Worm (Caenorhabditis elegans) whole organism, L4 larva: ENCODE data around the gene F07E5.13.

Experiments used
- F10B5.3 ChIP-seq: sonication (generic microtip); optimal IDR thresholded peaks from 2 replicates; lab custom pipeline; 2016; ENCODE audit warnings: mild to moderate bottlenecking, missing genetic modification characterization, missing compliant biosample characterization
- F26F4.8 ChIP-seq: fragments of 200-800 bp; sonication (Bioruptor generic); conservative IDR thresholded peaks from 2 replicates; pipeline ENCODE4 v1.3.6; 2022; ENCODE audit warnings: missing genetic modification characterization, missing compliant biosample characterization
- F37D6.2 ChIP-seq: sonication (generic microtip); optimal IDR thresholded peaks from 2 replicates; lab custom pipeline; 2016; ENCODE audit warnings: mild to moderate bottlenecking, missing genetic modification characterization, missing compliant biosample characterization
- F44E2.7 ChIP-seq: fragments of 200-800 bp; sonication (Bioruptor generic); IDR thresholded peaks from 2 replicates; pipeline ENCODE4 v2.1.2; 2022; ENCODE audit warnings: missing genetic modification characterization, missing compliant biosample characterization
- F49E8.2 ChIP-seq: sonication (generic microtip); optimal IDR thresholded peaks from 2 replicates; lab custom pipeline; 2016; ENCODE audit warnings: missing compliant biosample characterization, mild to moderate bottlenecking, missing genetic modification characterization, borderline replicate concordance
- R02D3.7 ChIP-seq: fragments of 150-350 bp; sonication (generic microtip); optimal IDR thresholded peaks from 3 replicates; lab custom pipeline; 2014; ENCODE audit warnings: missing biosample characterization, missing genetic modification characterization
- T26A8.4 ChIP-seq: fragments of 200-800 bp; sonication (Bioruptor generic); IDR thresholded peaks from 2 replicates; pipeline ENCODE4 v1.3.6; 2022; ENCODE audit warnings: missing genetic modification characterization, missing compliant biosample characterization
- Y75B8A.6 ChIP-seq: fragments of 200-800 bp; sonication (Bioruptor generic); IDR thresholded peaks from 2 replicates; pipeline ENCODE4 v1.3.6; 2022; ENCODE audit warnings: missing genetic modification reagents, missing genetic modification characterization, missing compliant biosample characterization
- attf-4 ChIP-seq: sonication (generic microtip); optimal IDR thresholded peaks from 3 replicates; lab custom pipeline; 2017; ENCODE audit warnings: missing biosample characterization, missing genetic modification characterization
- ceh-28 ChIP-seq: fragments of 150-350 bp; optimal IDR thresholded peaks from 2 replicates; lab custom pipeline; 2014; ENCODE audit warnings: missing biosample characterization, missing genetic modification reagents, missing genetic modification characterization
- ceh-32 ChIP-seq: sonication (generic microtip); optimal IDR thresholded peaks from 2 replicates; lab custom pipeline; 2016; ENCODE audit warnings: mild to moderate bottlenecking, missing genetic modification characterization, missing compliant biosample characterization; ENCODE audit not compliant: poor library complexity
- ceh-44 ChIP-seq: fragments of 200-800 bp; sonication (Bioruptor generic); IDR thresholded peaks from 2 replicates; pipeline ENCODE4 v1.3.6; 2022; ENCODE audit warnings: missing genetic modification reagents, missing genetic modification characterization, missing compliant biosample characterization
- ces-1 ChIP-seq: fragments of 150-350 bp; sonication (generic microtip); optimal IDR thresholded peaks from 4 replicates; lab custom pipeline; 2014; ENCODE audit warnings: missing biosample characterization, missing genetic modification reagents, missing genetic modification characterization
- daf-12 ChIP-seq: fragments of 150-350 bp; optimal IDR thresholded peaks from 2 replicates; lab custom pipeline; 2014; ENCODE audit warnings: missing biosample characterization, missing genetic modification reagents, missing genetic modification characterization
- daf-19 ChIP-seq: fragments of 200-800 bp; sonication (Bioruptor generic); conservative IDR thresholded peaks from 2 replicates; pipeline ENCODE4 v1.3.6; 2022; ENCODE audit warnings: missing genetic modification characterization, missing compliant biosample characterization
- daf-8 ChIP-seq: fragments of 200-800 bp; sonication (Bioruptor generic); IDR thresholded peaks from 2 replicates; pipeline ENCODE4 v1.3.6; 2022; ENCODE audit warnings: missing genetic modification characterization, missing compliant biosample characterization
- dmd-6 ChIP-seq: fragments of 200-800 bp; sonication (Bioruptor generic); IDR thresholded peaks from 2 replicates; pipeline ENCODE4 v1.3.6; 2022; ENCODE audit warnings: missing genetic modification reagents, missing genetic modification characterization, missing compliant biosample characterization
- duxl-1 ChIP-seq: sonication (generic microtip); optimal IDR thresholded peaks from 2 replicates; lab custom pipeline; 2016; ENCODE audit warnings: mild to moderate bottlenecking, missing genetic modification characterization, moderate library complexity, missing compliant biosample characterization; ENCODE audit not compliant: poor library complexity
- hif-1 ChIP-seq, 2 experiments: sonication (generic microtip); optimal IDR thresholded peaks; 2 replicates each; lab custom pipeline; 2016 to 2017; ENCODE audit warnings: missing compliant biosample characterization in 2 of 2, missing genetic modification characterization in 2 of 2, missing genetic modification reagents in 2 of 2, missing genotype in 2 of 2, mild to moderate bottlenecking in 1 of 2
- lin-38 ChIP-seq: fragments of 200-800 bp; sonication (Bioruptor generic); IDR thresholded peaks from 2 replicates; pipeline ENCODE4 v1.3.6; 2022; ENCODE audit warnings: missing genetic modification reagents, missing genetic modification characterization, missing compliant biosample characterization
- lir-3 ChIP-seq: sonication (generic microtip); optimal IDR thresholded peaks from 2 replicates; lab custom pipeline; 2016; ENCODE audit warnings: mild to moderate bottlenecking, missing genetic modification characterization, missing compliant biosample characterization
- mxl-2 ChIP-seq: fragments of 200-800 bp; sonication (Bioruptor generic); conservative IDR thresholded peaks from 2 replicates; pipeline ENCODE4 v1.3.6; 2022; ENCODE audit warnings: missing genetic modification reagents, missing genetic modification characterization, missing compliant biosample characterization
- nhr-10 ChIP-seq: fragments of 150-350 bp; optimal IDR thresholded peaks from 2 replicates; lab custom pipeline; 2014; ENCODE audit warnings: missing biosample characterization, missing genetic modification characterization
- nhr-28 ChIP-seq: fragments of 150-350 bp; optimal IDR thresholded peaks from 2 replicates; lab custom pipeline; 2014; ENCODE audit warnings: missing biosample characterization, missing genetic modification characterization
- nhr-42 ChIP-seq: fragments of 200-800 bp; sonication (Bioruptor generic); IDR thresholded peaks from 2 replicates; pipeline ENCODE4 v1.3.6; 2022; ENCODE audit warnings: missing genetic modification characterization, missing compliant biosample characterization
- nhr-76 ChIP-seq: fragments of 150-350 bp; optimal IDR thresholded peaks from 2 replicates; lab custom pipeline; 2014; ENCODE audit warnings: missing biosample characterization, missing genetic modification characterization
- nhr-77 ChIP-seq: fragments of 150-350 bp; optimal IDR thresholded peaks from 2 replicates; lab custom pipeline; 2014; ENCODE audit warnings: missing biosample characterization, missing genetic modification characterization
- pha-4 ChIP-seq, 2 experiments: fragments of 150-350 bp in 1 of 2; fragments of 200-800 bp in 1 of 2; sonication (Bioruptor generic) in 1 of 2; IDR thresholded peaks in 1 of 2; optimal IDR thresholded peaks in 1 of 2; 2 replicates each; pipeline versions ENCODE4 v1.3.6 to Lab custom; 2014 to 2022; ENCODE audit warnings: missing genetic modification characterization in 2 of 2, missing genetic modification reagents in 2 of 2, missing biosample characterization in 1 of 2, missing compliant biosample characterization in 1 of 2
- rbr-2 ChIP-seq: sonication (generic microtip); optimal IDR thresholded peaks from 2 replicates; lab custom pipeline; 2016; ENCODE audit warnings: missing genotype, missing genetic modification characterization, missing compliant biosample characterization
- saeg-2 ChIP-seq: fragments of 200-800 bp; sonication (Bioruptor generic); IDR thresholded peaks from 2 replicates; pipeline ENCODE4 v1.3.6; 2022; ENCODE audit warnings: missing genetic modification reagents, missing genetic modification characterization, missing compliant biosample characterization
- spr-3 ChIP-seq: fragments of 200-800 bp; sonication (Bioruptor generic); optimal IDR thresholded peaks from 2 replicates; lab custom pipeline; 2018; ENCODE audit warnings: mild to moderate bottlenecking, missing genetic modification characterization, missing compliant biosample characterization
- tra-1 ChIP-seq: fragments of 200-800 bp; sonication (Bioruptor generic); IDR thresholded peaks from 2 replicates; pipeline ENCODE4 v1.3.6; 2022; ENCODE audit warnings: missing genetic modification reagents, missing genetic modification characterization, missing compliant biosample characterization
- zag-1 ChIP-seq: fragments of 150-350 bp; optimal IDR thresholded peaks from 2 replicates; lab custom pipeline; 2014; ENCODE audit warnings: missing biosample characterization, missing genetic modification characterization
- ztf-7 ChIP-seq: fragments of 150-350 bp; optimal IDR thresholded peaks from 2 replicates; lab custom pipeline; 2014; ENCODE audit warnings: missing biosample characterization, missing genetic modification characterization

The F07E5.13 gene

ce11 chrII:2063989-2064388 lies at the start of gene F07E5.13:
Gene F07E5.13, minus strand, starts transcription at chrII:2064089.
- no peak for TF ChIP-seq F26F4.8
- TF ChIP-seq dmd-6, result no peak
- no peak for TF ChIP-seq F37D6.2 (tag; lab: Kevin White, UChicago)
- no peak for TF ChIP-seq hif-1 (tag; optimal IDR thresholded peaks at IDR 0.05; lab: Kevin White, UChicago)
- no peak for TF ChIP-seq ceh-32 (tag; lab: Kevin White, UChicago)
- TF ChIP-seq T26A8.4 (GFP tag; lab: Robert Waterston, UW), result no peak
- TF ChIP-seq ztf-7 (tag; lab: Kevin White, UChicago), result no peak
- no peak for TF ChIP-seq tra-1 (GFP tag; lab: Robert Waterston, UW)
- no peak for TF ChIP-seq pha-4 (GFP tag; IDR thresholded peaks at IDR 0.05; lab: Robert Waterston, UW)
- no peak for TF ChIP-seq pha-4 (tag; optimal IDR thresholded peaks at IDR 0.05; lab: Kevin White, UChicago)
- TF ChIP-seq F44E2.7, result no peak
- no peak for TF ChIP-seq nhr-28
- TF ChIP-seq saeg-2 (GFP tag; lab: Robert Waterston, UW), result no peak
- TF ChIP-seq zag-1 (tag; lab: Kevin White, UChicago), result no peak
- no peak for TF ChIP-seq mxl-2 (GFP tag; lab: Robert Waterston, UW)
- TF ChIP-seq rbr-2 (tag; lab: Kevin White, UChicago), result no peak
- TF ChIP-seq, all 104 proteins: peak for 0

- no peak for TF ChIP-seq nhr-28
- no peak for TF ChIP-seq daf-12 (tag; lab: Kevin White, UChicago)
Observed at ce11 chrII:2112948-2113347, 49.1 kb upstream of the F07E5.13 start, which contains the start of gene R52.6. Gene R52.6, minus strand, starts transcription at chrII:2113048.

ce11 chrII:2109943-2110342 lies 46.1 kb upstream of the F07E5.13 start, which contains the start of gene R52.5:
Gene R52.5, minus strand, starts transcription at chrII:2110043.
- TF ChIP-seq lin-38 (GFP tag; lab: Robert Waterston, UW), result no peak
- no peak for TF ChIP-seq nhr-76 (tag; lab: Kevin White, UChicago)
- no peak for TF ChIP-seq nhr-42 (GFP tag; lab: Robert Waterston, UW)
- TF ChIP-seq Y75B8A.6 (GFP tag; lab: Robert Waterston, UW), result no peak
- no peak for TF ChIP-seq spr-3
- TF ChIP-seq tra-1 (GFP tag; lab: Robert Waterston, UW), result no peak
- no peak for TF ChIP-seq nhr-10 (tag; lab: Kevin White, UChicago)
- TF ChIP-seq ceh-44, result no peak
- TF ChIP-seq nhr-28, result no peak
- no peak for TF ChIP-seq daf-8 (GFP tag; lab: Robert Waterston, UW)
- TF ChIP-seq ceh-28, result no peak
- no peak for TF ChIP-seq F26F4.8
- no peak for TF ChIP-seq F49E8.2 (tag; lab: Kevin White, UChicago)
- TF ChIP-seq nhr-77 (tag; lab: Kevin White, UChicago), result no peak
- TF ChIP-seq attf-4 (tag; lab: Kevin White, UChicago), result no peak
- TF ChIP-seq, all 104 proteins: peak for 0

- TF ChIP-seq ces-1 (GFP tag; lab: Kevin White, UChicago), result no peak
- no peak for TF ChIP-seq F10B5.3 (tag; lab: Kevin White, UChicago)
- no peak for TF ChIP-seq daf-19 (GFP tag; lab: Robert Waterston, UW)
- TF ChIP-seq lir-3 (tag; lab: Kevin White, UChicago), result no peak
- no peak for TF ChIP-seq R02D3.7
- TF ChIP-seq ceh-32 (tag; lab: Kevin White, UChicago), result no peak
- no peak for TF ChIP-seq duxl-1 (tag; lab: Kevin White, UChicago)
- TF ChIP-seq, all 104 proteins: peak for 0
Observed at ce11 chrII:2108295-2108694, 44.4 kb upstream of the F07E5.13 start, which contains the start of gene R52.4. Gene R52.4, minus strand, starts transcription at chrII:2108395.
